Fruit fly (Drosophila melanogaster): Measurements from ENCODE around the gene mtgo.

Gene mtgo

DNA sequence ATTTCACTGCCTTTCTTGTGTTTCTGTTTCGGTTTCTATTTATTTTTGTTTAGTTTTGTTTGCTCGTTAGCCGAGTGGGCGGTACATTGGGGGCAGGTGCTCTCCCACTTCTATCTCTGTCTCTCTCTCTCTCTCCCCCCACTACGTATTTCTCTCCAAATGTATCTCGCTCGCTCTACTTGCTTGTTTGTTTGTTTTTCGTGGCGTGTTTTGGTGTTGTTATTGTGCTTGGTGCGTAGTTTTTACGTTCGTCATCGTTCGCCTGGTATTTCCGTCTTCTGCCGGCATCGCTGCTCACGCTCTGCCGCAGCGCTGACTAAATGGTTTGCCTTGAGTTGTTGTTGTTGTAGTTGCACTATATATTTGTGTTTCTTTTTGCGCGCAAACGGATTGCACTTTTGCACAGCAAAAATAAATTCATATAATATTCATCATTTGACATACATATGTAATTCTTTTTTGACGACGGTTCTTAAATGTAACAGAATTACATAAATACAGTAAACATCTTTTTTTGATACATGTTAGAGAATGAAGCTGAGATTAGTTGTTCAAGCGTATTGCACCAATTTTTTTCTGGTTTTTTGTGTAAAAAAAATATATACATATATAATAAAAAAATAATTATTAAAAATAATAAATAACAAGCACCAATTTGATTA is 10.5 kb upstream of the mtgo start (continued):
- 0 out of 3 replicates have a peak, but pooled peaks have one; percentile 35 for TF ChIP-seq so (GFP tag; IDR thresholded peaks at IDR 0.05)
- peak; percentile 24 for TF ChIP-seq dm (GFP tag; optimal IDR thresholded peaks at IDR 0.05)
- TF ChIP-seq CG17361 (GFP tag; IDR thresholded peaks at IDR 0.05) = no peak
- peak; percentile 38; the same call in 1 of the 3 replicates for TF ChIP-seq Aef1 (GFP tag; IDR thresholded peaks at IDR 0.05)
- TF ChIP-seq CG17186 (GFP tag; optimal IDR thresholded peaks at IDR 0.05) = peak; percentile 39
- peak; percentile 45 for TF ChIP-seq pb (GFP tag; optimal IDR thresholded peaks at IDR 0.05)
- no peak for TF ChIP-seq CG10462 (GFP tag; optimal IDR thresholded peaks at IDR 0.05)
- peak; percentile 64 for TF ChIP-seq Side (GFP tag; optimal IDR thresholded peaks at IDR 0.05)
- no peak for TF ChIP-seq nmo (GFP tag; optimal IDR thresholded peaks at IDR 0.05)
- TF ChIP-seq abd-A (tag; optimal IDR thresholded peaks at IDR 0.05) = peak; percentile 81
- TF ChIP-seq CG30403 (GFP tag; optimal IDR thresholded peaks at IDR 0.05) = no peak
- peak; percentile 41 for TF ChIP-seq run (tag; optimal IDR thresholded peaks at IDR 0.05)
- TF ChIP-seq CG31224 (GFP tag; IDR thresholded peaks at IDR 0.05) = peak; percentile 35; the same call in 1 of the 2 replicates
- TF ChIP-seq Nf-YA (GFP tag; IDR thresholded peaks at IDR 0.05) = peak; percentile 35; the same call in 1 of the 2 replicates
- peak; percentile 41; the same call in 1 of the 2 replicates for TF ChIP-seq CG14441 (GFP tag; IDR thresholded peaks at IDR 0.05)
- peak; percentile 3 for TF ChIP-seq CG13296 (GFP tag; optimal IDR thresholded peaks at IDR 0.05)
- peak; percentile 54 for TF ChIP-seq Fer1 (GFP tag; optimal IDR thresholded peaks at IDR 0.05)
- TF ChIP-seq pfk (GFP tag; optimal IDR thresholded peaks at IDR 0.05) = peak; percentile 21
- TF ChIP-seq chm (GFP tag; IDR thresholded peaks at IDR 0.05) = peak; percentile 74; the same call in 1 of the 2 replicates
- TF ChIP-seq Trl (optimal IDR thresholded peaks at IDR 0.05) = peak; percentile 77 to 91
- peak; percentile 21 for TF ChIP-seq Trl (GFP tag; optimal IDR thresholded peaks at IDR 0.05)
- no peak for TF ChIP-seq ab (GFP tag; optimal IDR thresholded peaks at IDR 0.05)
- TF ChIP-seq CG6683 (GFP tag; optimal IDR thresholded peaks at IDR 0.05) = peak; percentile 23
- no peak for TF ChIP-seq Tbp (GFP tag; optimal IDR thresholded peaks at IDR 0.05)
- TF ChIP-seq CG3838 (GFP tag; optimal IDR thresholded peaks at IDR 0.05) = peak; percentile 24
- TF ChIP-seq CrebB (tag; optimal IDR thresholded peaks at IDR 0.05) = peak; percentile 68
- TF ChIP-seq CG12071 (GFP tag; optimal IDR thresholded peaks at IDR 0.05) = peak; percentile 84
- peak; percentile 41 for TF ChIP-seq her (GFP tag; optimal IDR thresholded peaks at IDR 0.05)
- TF ChIP-seq Med (GFP tag) = peak; percentile 95
- TF ChIP-seq Stat92E (GFP tag; optimal IDR thresholded peaks at IDR 0.05) = no peak
- peak; percentile 58 for TF ChIP-seq salm (tag; optimal IDR thresholded peaks at IDR 0.05)
- peak; percentile 48 for TF ChIP-seq scrt (GFP tag; optimal IDR thresholded peaks at IDR 0.05)
- peak; percentile 58; the same call in 1 of the 2 replicates for TF ChIP-seq rib (GFP tag; IDR thresholded peaks at IDR 0.05)
- no peak for TF ChIP-seq stc (GFP tag; IDR thresholded peaks at IDR 0.05)
- TF ChIP-seq seq (GFP tag; IDR thresholded peaks at IDR 0.05) = peak; percentile 27; the same call in 1 of the 2 replicates
- TF ChIP-seq ro (GFP tag; IDR thresholded peaks at IDR 0.05) = no peak
- no peak for TF ChIP-seq Sin3A (optimal IDR thresholded peaks at IDR 0.05)
- peak; percentile 76 for TF ChIP-seq nau (GFP tag; optimal IDR thresholded peaks at IDR 0.05)
- TF ChIP-seq Dip2 (GFP tag; IDR thresholded peaks at IDR 0.05) = no peak
- TF ChIP-seq Adf1 (GFP tag; IDR thresholded peaks at IDR 0.05) = peak; percentile 96
- TF ChIP-seq PHDP (tag; optimal IDR thresholded peaks at IDR 0.05) = peak; percentile 33
- TF ChIP-seq vvl (GFP tag; IDR thresholded peaks at IDR 0.05) = peak; percentile 60
- TF ChIP-seq CG10274 (GFP tag; optimal IDR thresholded peaks at IDR 0.05) = no peak
- peak; percentile 24 for TF ChIP-seq HHEX (GFP tag; optimal IDR thresholded peaks at IDR 0.05)
- no peak for TF ChIP-seq Gug (GFP tag; IDR thresholded peaks at IDR 0.05)
- no peak; the same call in 1 of the 2 replicates for TF ChIP-seq Awh (GFP tag; IDR thresholded peaks at IDR 0.05)
- TF ChIP-seq caup (GFP tag; optimal IDR thresholded peaks at IDR 0.05; ENCODE audit: severe bottlenecking) = peak; percentile 81
- no peak for TF ChIP-seq CG43689 (GFP tag; IDR thresholded peaks at IDR 0.05)
- TF ChIP-seq CG16863 (GFP tag; optimal IDR thresholded peaks at IDR 0.05) = peak; percentile 20
- TF ChIP-seq sens (GFP tag) = peak; percentile 77
- TF ChIP-seq ara (GFP tag; IDR thresholded peaks at IDR 0.05) = peak; percentile 68

Measured in whole organism, embryonic.